Fruit fly (Drosophila melanogaster) Kc167 (cell line): Measurements from ENCODE around the gene CG13001.

Source experiments
- Sin3A ChIP-seq: fragments of >200 bp; optimal IDR thresholded peaks from 2 replicates; lab custom pipeline; 2018; ENCODE audit warnings: missing external identifiers
- h ChIP-seq: fragments of >200 bp; optimal IDR thresholded peaks from 3 replicates; lab custom pipeline; 2018; ENCODE audit warnings: missing external identifiers
- insv ChIP-seq: fragments of >200 bp; optimal IDR thresholded peaks from 3 replicates; lab custom pipeline; 2018; ENCODE audit warnings: missing external identifiers
- psq ChIP-seq: fragments of >200 bp; optimal IDR thresholded peaks from 2 replicates; lab custom pipeline; 2017; ENCODE audit warnings: missing external identifiers
- ttk ChIP-seq: sonication (Bioruptor generic); optimal IDR thresholded peaks from 2 replicates; lab custom pipeline; 2017; ENCODE audit warnings: missing external identifiers

dm6 chrX:16968148-16968823 lies 25.6 kb upstream of the CG13001 start, which contains the start of gene Ubr1:
- no peak for TF ChIP-seq insv (lab: Kevin White, UChicago)
- no peak for TF ChIP-seq psq (lab: Kevin White, UChicago)
- TF ChIP-seq ttk (lab: Kevin White, UChicago): no peak
- no peak for TF ChIP-seq h (lab: Kevin White, UChicago)
- no peak for TF ChIP-seq Sin3A (lab: Kevin White, UChicago)
